Worm (Caenorhabditis elegans): ENCODE measurements around the gene twk-4.

DNA sequence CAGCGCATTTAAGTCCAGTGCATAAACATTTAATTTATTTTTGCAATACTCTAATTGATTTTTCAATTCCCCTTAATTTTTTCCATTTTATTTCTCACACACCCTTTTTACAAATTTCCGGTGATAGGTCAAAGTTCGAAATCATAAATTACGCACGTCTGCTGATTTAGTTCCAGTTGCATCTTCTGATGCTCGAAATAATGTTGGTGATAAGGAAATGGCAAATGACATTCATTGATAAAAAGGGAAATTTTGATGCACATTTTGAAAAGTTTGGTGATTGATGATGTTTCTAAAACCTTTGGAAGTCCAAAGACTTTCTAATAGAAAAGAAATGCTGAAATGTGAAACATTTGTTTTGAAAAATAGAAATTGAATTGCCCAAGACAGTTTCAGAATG is 37.0 kb downstream of the twk-4 start:
- TF ChIP-seq tab-1 (GFP tag; IDR thresholded peaks at IDR 0.05): no peak
- TF ChIP-seq flt-1 (GFP tag; IDR thresholded peaks at IDR 0.05): no peak
